Worm (Caenorhabditis elegans) whole organism, L3 larva: ENCODE measurements around the gene C48B4.7.

Source experiments
- R02D3.7 ChIP-seq: fragments of 150-350 bp; optimal IDR thresholded peaks from 2 replicates; lab custom pipeline; 2014; ENCODE audit warnings: missing biosample characterization, missing genetic modification characterization
- ZK546.5 ChIP-seq: sonication (generic microtip); optimal IDR thresholded peaks from 2 replicates; lab custom pipeline; 2017; ENCODE audit warnings: missing biosample characterization, missing genetic modification characterization
- aly-2 ChIP-seq: fragments of 150-350 bp; optimal IDR thresholded peaks from 2 replicates; lab custom pipeline; 2014; ENCODE audit warnings: missing biosample characterization, missing genetic modification characterization
- ceh-16 ChIP-seq: sonication (generic microtip); optimal IDR thresholded peaks from 2 replicates; lab custom pipeline; 2017; ENCODE audit warnings: missing biosample characterization, missing genetic modification characterization
- ceh-28 ChIP-seq: fragments of 150-350 bp; optimal IDR thresholded peaks from 2 replicates; lab custom pipeline; 2014; ENCODE audit warnings: missing biosample characterization, missing genetic modification reagents, missing genetic modification characterization
- ceh-82 ChIP-seq: fragments of 150-350 bp; optimal IDR thresholded peaks from 2 replicates; lab custom pipeline; 2014; ENCODE audit warnings: missing biosample characterization, missing genetic modification characterization
- ceh-9 ChIP-seq: sonication (generic microtip); optimal IDR thresholded peaks from 2 replicates; lab custom pipeline; 2018; ENCODE audit warnings: missing biosample characterization, missing genetic modification characterization
- daf-12 ChIP-seq: fragments of 150-350 bp; optimal IDR thresholded peaks from 2 replicates; lab custom pipeline; 2014; ENCODE audit warnings: missing biosample characterization, missing genetic modification reagents, missing genetic modification characterization
- egl-5 ChIP-seq: fragments of 150-350 bp; optimal IDR thresholded peaks from 2 replicates; lab custom pipeline; 2017; ENCODE audit warnings: missing biosample characterization, missing genetic modification reagents, missing genetic modification characterization, inconsistent platforms
- elt-2 ChIP-seq: sonication (generic microtip); optimal IDR thresholded peaks from 2 replicates; lab custom pipeline; 2016; ENCODE audit warnings: missing genetic modification reagents, mild to moderate bottlenecking, missing genetic modification characterization, missing compliant biosample characterization
- elt-3 ChIP-seq, 3 experiments: fragments of 150-350 bp in 1 of 3; sonication (generic microtip) in 2 of 3; optimal IDR thresholded peaks; 2 replicates in 2 of 3; 4 replicates in 1 of 3; lab custom pipeline; 2014 to 2017; ENCODE audit warnings: missing biosample characterization in 3 of 3, missing genetic modification characterization in 3 of 3
- eor-1 ChIP-seq, 2 experiments: fragments of 150-350 bp; optimal IDR thresholded peaks; 2 replicates each; lab custom pipeline; 2014 to 2018; ENCODE audit warnings: missing biosample characterization in 2 of 2, missing genetic modification characterization in 2 of 2
- fkh-10 ChIP-seq: sonication (generic microtip); optimal IDR thresholded peaks from 2 replicates; lab custom pipeline; 2017; ENCODE audit warnings: missing biosample characterization, missing genetic modification reagents, missing genetic modification characterization
- jun-1 ChIP-seq: fragments of 150-350 bp; optimal IDR thresholded peaks from 2 replicates; lab custom pipeline; 2014; ENCODE audit warnings: missing biosample characterization, missing genetic modification reagents, missing genetic modification characterization
- lin-15B ChIP-seq: fragments of 150-350 bp; optimal IDR thresholded peaks from 2 replicates; lab custom pipeline; 2014; ENCODE audit warnings: missing biosample characterization, missing genetic modification characterization
- lin-39 ChIP-seq: fragments of 150-350 bp; optimal IDR thresholded peaks from 2 replicates; lab custom pipeline; 2018; ENCODE audit warnings: missing biosample characterization, missing genetic modification reagents, missing genetic modification characterization
- lsy-12 ChIP-seq: sonication (generic microtip); optimal IDR thresholded peaks from 2 replicates; lab custom pipeline; 2016; ENCODE audit warnings: mild to moderate bottlenecking, missing genetic modification characterization, missing compliant biosample characterization
- mdl-1 ChIP-seq: fragments of 150-350 bp; optimal IDR thresholded peaks from 2 replicates; lab custom pipeline; 2014; ENCODE audit warnings: missing biosample characterization, missing genetic modification characterization
- mml-1 ChIP-seq: fragments of 150-350 bp; sonication (generic microtip); optimal IDR thresholded peaks from 3 replicates; lab custom pipeline; 2014; ENCODE audit warnings: missing biosample characterization, missing genetic modification characterization
- nfya-1 ChIP-seq: sonication (generic microtip); optimal IDR thresholded peaks from 2 replicates; lab custom pipeline; 2017; ENCODE audit warnings: missing genetic modification characterization, mild to moderate bottlenecking, missing compliant biosample characterization, antibody characterized with exemption, moderate library complexity; ENCODE audit not compliant: insufficient read depth
- nhr-11 ChIP-seq: fragments of 150-350 bp; optimal IDR thresholded peaks from 2 replicates; lab custom pipeline; 2014; ENCODE audit warnings: missing biosample characterization, missing genetic modification characterization
- nhr-12 ChIP-seq: fragments of 150-350 bp; optimal IDR thresholded peaks from 2 replicates; lab custom pipeline; 2014; ENCODE audit warnings: missing biosample characterization, missing genetic modification characterization
- nhr-23 ChIP-seq: fragments of 150-350 bp; optimal IDR thresholded peaks from 2 replicates; lab custom pipeline; 2014; ENCODE audit warnings: missing biosample characterization, missing genetic modification reagents, missing genetic modification characterization
- nhr-237 ChIP-seq: fragments of 150-350 bp; optimal IDR thresholded peaks from 2 replicates; lab custom pipeline; 2014; ENCODE audit warnings: missing biosample characterization, missing genetic modification characterization
- nhr-28 ChIP-seq: fragments of 150-350 bp; optimal IDR thresholded peaks from 2 replicates; lab custom pipeline; 2014; ENCODE audit warnings: missing biosample characterization, missing genetic modification characterization
- nhr-43 ChIP-seq: sonication (generic microtip); optimal IDR thresholded peaks from 2 replicates; lab custom pipeline; 2016; ENCODE audit warnings: mild to moderate bottlenecking, missing genetic modification characterization, missing compliant biosample characterization; ENCODE audit not compliant: poor library complexity, severe bottlenecking
- nhr-67 ChIP-seq: fragments of 150-350 bp; optimal IDR thresholded peaks from 2 replicates; lab custom pipeline; 2014; ENCODE audit warnings: missing biosample characterization, missing genetic modification characterization
- nhr-76 ChIP-seq: fragments of 150-350 bp; sonication (generic microtip); optimal IDR thresholded peaks from 5 replicates; lab custom pipeline; 2014; ENCODE audit warnings: missing biosample characterization, missing genetic modification characterization
- pha-4 ChIP-seq: fragments of 150-350 bp; optimal IDR thresholded peaks from 2 replicates; lab custom pipeline; 2014; ENCODE audit warnings: missing biosample characterization, missing genetic modification reagents, missing genetic modification characterization
- skn-1 ChIP-seq: fragments of 150-350 bp; optimal IDR thresholded peaks from 2 replicates; lab custom pipeline; 2014; ENCODE audit warnings: missing biosample characterization, missing genetic modification characterization
- tbx-2 ChIP-seq: sonication (generic microtip); optimal IDR thresholded peaks from 2 replicates; lab custom pipeline; 2016; ENCODE audit warnings: mild to moderate bottlenecking, missing genetic modification characterization, missing compliant biosample characterization
- unc-39 ChIP-seq: sonication (generic microtip); optimal IDR thresholded peaks from 4 replicates; lab custom pipeline; 2017; ENCODE audit warnings: missing biosample characterization, missing genetic modification characterization
- zag-1 ChIP-seq: fragments of 150-350 bp; optimal IDR thresholded peaks from 2 replicates; lab custom pipeline; 2014; ENCODE audit warnings: missing biosample characterization, missing genetic modification characterization
- ztf-11 ChIP-seq: fragments of 150-350 bp; optimal IDR thresholded peaks from 2 replicates; lab custom pipeline; 2014; ENCODE audit warnings: missing biosample characterization, missing genetic modification characterization
- ztf-4 ChIP-seq: fragments of 150-350 bp; optimal IDR thresholded peaks from 2 replicates; lab custom pipeline; 2014; ENCODE audit warnings: missing biosample characterization, missing genetic modification characterization

C48B4.7 gene

DNA sequence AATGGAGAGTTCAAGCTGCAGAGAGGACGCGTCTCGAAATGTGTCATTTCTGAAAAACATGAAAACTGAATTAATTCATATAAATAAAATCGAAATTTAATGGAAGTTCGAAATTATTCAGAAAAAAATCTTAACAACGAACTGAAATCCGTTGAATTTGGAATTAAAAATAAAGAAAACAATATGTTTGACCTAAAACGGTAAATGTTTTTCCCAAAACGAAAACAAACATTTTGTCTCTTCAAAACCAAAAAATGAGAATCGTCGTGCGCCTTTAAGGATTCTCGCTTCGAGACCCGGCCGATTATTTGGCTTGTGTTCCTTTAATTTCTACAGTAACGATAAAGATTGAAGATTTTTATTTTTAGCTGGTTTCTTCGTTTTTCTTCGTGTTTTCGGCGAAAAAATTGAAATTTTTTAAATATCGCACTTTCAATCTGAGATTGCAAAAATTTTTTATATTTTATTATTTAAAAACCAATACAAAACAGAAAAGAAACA lies at the start of gene C48B4.7:
C48B4.7 (minus strand) TSS at position 51 of the 501 bp plus-strand sequence.
- TF ChIP-seq nhr-28 = no peak
- TF ChIP-seq lin-15B = no peak

DNA sequence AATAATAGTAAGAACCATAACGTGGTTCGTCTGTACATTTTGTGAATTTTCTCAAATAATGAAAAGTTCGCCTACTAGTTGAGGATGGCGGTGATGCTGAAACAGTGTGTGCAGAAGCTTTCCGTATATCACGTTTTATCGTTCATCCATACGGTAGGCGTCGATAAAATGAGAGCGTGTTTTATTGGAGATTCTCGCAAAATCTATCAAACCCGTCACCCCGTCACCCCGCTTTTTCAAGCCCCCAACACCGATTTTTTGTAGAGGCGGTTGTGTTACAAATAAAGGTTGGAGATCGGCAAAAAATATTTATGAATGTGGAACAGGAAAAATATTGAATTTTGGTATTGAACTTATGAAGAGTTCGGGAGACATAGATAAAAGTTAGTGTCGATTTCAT lies 49.4 kb upstream of the C48B4.7 start, which contains the start of gene clec-161:
clec-161 (minus strand) TSS at position 101 of the 400 bp plus-strand sequence.
- TF ChIP-seq pha-4 = no peak
- TF ChIP-seq jun-1 (tag; lab: Kevin White, UChicago) = no peak
- TF ChIP-seq elt-3 (tag; optimal IDR thresholded peaks at IDR 0.05; lab: Kevin White, UChicago) = no peak
- TF ChIP-seq ztf-4 (tag; lab: Kevin White, UChicago) = no peak
- TF ChIP-seq nhr-23 (tag; lab: Kevin White, UChicago) = no peak
- no peak for TF ChIP-seq ztf-11 (tag; lab: Kevin White, UChicago)
- no peak for TF ChIP-seq fkh-10 (GFP tag; lab: Kevin White, UChicago)
- TF ChIP-seq tbx-2 = no peak
- no peak for TF ChIP-seq ZK546.5 (tag; lab: Kevin White, UChicago)
- TF ChIP-seq mml-1 (tag; lab: Kevin White, UChicago) = no peak
- no peak for TF ChIP-seq nhr-11 (tag; lab: Kevin White, UChicago)
- TF ChIP-seq aly-2 = no peak
- TF ChIP-seq ceh-16 (tag; lab: Kevin White, UChicago) = no peak
- no peak for TF ChIP-seq nhr-237
- no peak for TF ChIP-seq nfya-1 (tag; lab: Kevin White, UChicago)
- TF ChIP-seq, all 47 proteins: peak for 0

DNA sequence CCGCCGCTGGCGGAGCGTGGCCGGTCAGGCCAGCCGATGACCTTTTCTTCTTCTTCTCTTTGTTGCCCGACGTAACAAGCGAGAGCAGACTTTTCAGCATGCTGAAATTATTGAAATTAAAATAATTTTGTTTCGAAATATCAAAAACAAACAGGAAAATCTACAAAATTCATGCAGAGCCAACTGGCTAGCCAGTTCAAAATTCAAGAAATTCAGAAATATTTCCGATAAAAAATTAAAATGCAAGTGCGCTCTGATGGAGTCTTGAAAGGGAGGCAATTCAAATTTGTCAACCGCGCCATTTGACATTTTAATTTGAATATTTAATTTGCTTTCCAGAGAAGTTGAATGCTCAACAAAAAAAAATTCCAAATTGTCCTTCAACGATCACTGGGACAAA lies 41.4 kb upstream of the C48B4.7 start, which contains the start of gene F58A4.2:
F58A4.2 (minus strand) TSS at position 101 of the 400 bp plus-strand sequence.
- no peak for TF ChIP-seq ztf-4 (tag; lab: Kevin White, UChicago)
- no peak for TF ChIP-seq nfya-1 (tag; lab: Kevin White, UChicago)
- no peak for TF ChIP-seq elt-2 (tag; lab: Kevin White, UChicago)
- no peak for TF ChIP-seq zag-1 (tag; lab: Kevin White, UChicago)
- TF ChIP-seq ceh-16 (tag; lab: Kevin White, UChicago) = no peak
- TF ChIP-seq, all 47 proteins: peak for 0

DNA sequence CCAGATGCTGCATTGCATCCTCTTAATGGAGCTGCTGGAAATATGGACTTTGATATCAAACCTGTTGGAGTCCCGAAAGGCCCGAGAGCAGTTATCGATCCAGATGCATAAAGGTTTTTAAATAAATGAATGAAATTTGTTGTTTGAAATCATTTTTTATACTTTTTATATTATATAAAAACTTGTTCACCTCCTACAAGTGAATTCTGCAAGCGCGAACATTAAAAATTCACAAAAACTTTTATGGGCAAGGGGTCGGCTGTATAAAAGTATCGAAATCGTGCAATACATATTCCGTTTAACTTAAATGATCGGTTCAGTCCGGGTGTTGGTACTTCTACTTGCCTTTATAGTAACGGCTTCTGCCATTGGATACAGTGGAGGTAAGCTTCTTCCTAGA lies 38.9 kb upstream of the C48B4.7 start, which contains the start of gene F58A4.1:
F58A4.1 (plus strand) TSS at position 301 of the 400 bp plus-strand sequence.
- no peak for TF ChIP-seq jun-1 (tag; lab: Kevin White, UChicago)
- TF ChIP-seq ztf-11 (tag; lab: Kevin White, UChicago) = no peak
- TF ChIP-seq ceh-28 (tag; lab: Kevin White, UChicago) = no peak
- no peak for TF ChIP-seq elt-3 (tag; optimal IDR thresholded peaks at IDR 0.05; lab: Kevin White, UChicago)
- no peak for TF ChIP-seq egl-5 (tag; lab: Kevin White, UChicago)
- TF ChIP-seq pha-4 = no peak
- TF ChIP-seq lin-15B = no peak
- TF ChIP-seq aly-2 = no peak
- no peak for TF ChIP-seq mdl-1
- TF ChIP-seq lin-39 (tag; lab: Kevin White, UChicago) = no peak
- TF ChIP-seq unc-39 (tag; lab: Kevin White, UChicago) = no peak
- no peak for TF ChIP-seq elt-2 (tag; lab: Kevin White, UChicago)
- TF ChIP-seq ceh-82 (tag; lab: Kevin White, UChicago) = no peak
- no peak for TF ChIP-seq lsy-12 (tag; lab: Kevin White, UChicago)
- TF ChIP-seq R02D3.7 (tag; lab: Kevin White, UChicago) = no peak
- no peak for TF ChIP-seq daf-12 (tag; lab: Kevin White, UChicago)
- no peak for TF ChIP-seq nfya-1 (tag; lab: Kevin White, UChicago)
- no peak for TF ChIP-seq nhr-67 (tag; lab: Kevin White, UChicago)
- no peak for TF ChIP-seq nhr-12 (tag; lab: Kevin White, UChicago)

DNA sequence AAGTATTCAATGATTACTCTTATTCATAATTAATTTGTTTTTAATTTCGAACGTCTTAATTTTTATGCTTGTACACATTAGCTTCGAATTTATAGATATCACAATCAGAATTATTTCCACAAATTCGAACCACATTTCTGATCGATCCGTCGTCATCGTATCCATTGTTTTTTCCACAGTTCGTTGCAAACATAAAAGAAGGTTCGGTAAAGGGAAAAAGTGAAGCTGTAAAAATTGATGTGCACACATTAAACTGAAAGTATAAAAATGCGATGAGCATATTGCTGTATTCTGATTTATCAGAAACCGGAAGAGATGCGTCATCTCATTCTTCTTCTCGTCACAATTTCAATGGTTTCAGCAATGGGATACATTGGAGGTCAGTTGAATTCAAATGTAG lies 37.8 kb upstream of the C48B4.7 start, which contains the start of gene C48B4.12:
C48B4.12 (plus strand) TSS at position 301 of the 400 bp plus-strand sequence.
- TF ChIP-seq eor-1 (tag; optimal IDR thresholded peaks at IDR 0.05; lab: Kevin White, UChicago) (no peak), jun-1 (tag; lab: Kevin White, UChicago) (no peak), nhr-11 (tag; lab: Kevin White, UChicago) (no peak), nhr-76 (no peak), ceh-9 (tag; lab: Kevin White, UChicago) (no peak), nhr-28 (no peak), elt-3 (tag; optimal IDR thresholded peaks at IDR 0.05; lab: Kevin White, UChicago) (no peak), ceh-16 (tag; lab: Kevin White, UChicago) (no peak), ztf-11 (tag; lab: Kevin White, UChicago) (no peak), ZK546.5 (tag; lab: Kevin White, UChicago) (no peak), nhr-67 (tag; lab: Kevin White, UChicago) (no peak), daf-12 (tag; lab: Kevin White, UChicago) (no peak), skn-1 (tag; lab: Kevin White, UChicago) (no peak), nhr-43 (no peak), lsy-12 (tag; lab: Kevin White, UChicago) (no peak)
